Fruit fly (Drosophila melanogaster) whole organism, adult: ENCODE results near the gene Sf3b5.

Experiments
- CG11617 ChIP-seq: fragments of 200-800 bp; sonication (Bioruptor generic); optimal IDR thresholded peaks from 2 replicates; lab custom pipeline; 2017; ENCODE audit warnings: mild to moderate bottlenecking, missing biosample characterization, missing genetic modification reagents, missing genetic modification characterization
- CG12768 ChIP-seq: fragments of 200-800 bp; sonication (Bioruptor generic); optimal IDR thresholded peaks from 2 replicates; lab custom pipeline; 2017; ENCODE audit warnings: missing biosample characterization, missing genetic modification characterization, mild to moderate bottlenecking, moderate library complexity, missing genetic modification reagents
- CG14711 ChIP-seq: fragments of 200-800 bp; sonication (Bioruptor generic); optimal IDR thresholded peaks from 2 replicates; lab custom pipeline; 2018; ENCODE audit warnings: missing biosample characterization, mild to moderate bottlenecking, missing genetic modification characterization, moderate library complexity
- CG1620 ChIP-seq: fragments of 200-800 bp; sonication (Bioruptor generic); optimal IDR thresholded peaks from 2 replicates; lab custom pipeline; 2016; ENCODE audit warnings: missing biosample characterization, missing genetic modification characterization
- CG33017 ChIP-seq: fragments of 200-800 bp; sonication (Bioruptor generic); optimal IDR thresholded peaks from 2 replicates; lab custom pipeline; 2018; ENCODE audit warnings: missing biosample characterization, mild to moderate bottlenecking, missing genetic modification characterization, moderate library complexity
- CG5204 ChIP-seq: fragments of 200-800 bp; sonication (Bioruptor generic); optimal IDR thresholded peaks from 2 replicates; lab custom pipeline; 2016; ENCODE audit warnings: missing biosample characterization, missing genetic modification characterization
- CG7045 ChIP-seq: fragments of 200-800 bp; sonication (Bioruptor generic); optimal IDR thresholded peaks from 2 replicates; lab custom pipeline; 2017; ENCODE audit warnings: missing biosample characterization, mild to moderate bottlenecking, missing genetic modification characterization
- CG7101 ChIP-seq: fragments of 200-800 bp; sonication (Bioruptor generic); optimal IDR thresholded peaks from 2 replicates; lab custom pipeline; 2018; ENCODE audit warnings: missing biosample characterization, mild to moderate bottlenecking, missing genetic modification characterization, moderate library complexity
- Clk ChIP-seq: fragments of 200-800 bp; sonication (Bioruptor generic); optimal IDR thresholded peaks from 2 replicates; lab custom pipeline; 2017; ENCODE audit warnings: missing biosample characterization, missing genetic modification characterization
- Crg-1 ChIP-seq: fragments of 200-800 bp; sonication (Bioruptor generic); optimal IDR thresholded peaks from 2 replicates; lab custom pipeline; 2016; ENCODE audit warnings: missing biosample characterization, missing genetic modification characterization
- Hr96 ChIP-seq: fragments of 200-800 bp; sonication (Bioruptor generic); optimal IDR thresholded peaks from 2 replicates; lab custom pipeline; 2016; ENCODE audit warnings: missing biosample characterization, missing genetic modification characterization
- Mnt ChIP-seq: fragments of 200-800 bp; sonication (Bioruptor generic); optimal IDR thresholded peaks from 2 replicates; lab custom pipeline; 2016; ENCODE audit warnings: missing biosample characterization, mild to moderate bottlenecking, missing genetic modification characterization
- bab1 ChIP-seq: fragments of 200-800 bp; sonication (Bioruptor generic); optimal IDR thresholded peaks from 3 replicates; lab custom pipeline; 2019; ENCODE audit warnings: missing biosample characterization, mild to moderate bottlenecking, missing genetic modification characterization, moderate library complexity
- cic ChIP-seq: fragments of 200-800 bp; sonication (Bioruptor generic); optimal IDR thresholded peaks from 2 replicates; lab custom pipeline; 2017; ENCODE audit warnings: missing biosample characterization, mild to moderate bottlenecking, missing genetic modification characterization, moderate library complexity
- cnc ChIP-seq, 2 experiments: fragments of >200 bp; optimal IDR thresholded peaks; 2 replicates each; lab custom pipeline; 2017
- kay ChIP-seq: fragments of 200-800 bp; sonication (Bioruptor generic); peaks from one replicate; lab custom pipeline; 2016; ENCODE audit warnings: missing biosample characterization, missing genetic modification characterization, borderline replicate concordance
- ovo ChIP-seq: fragments of 200-800 bp; sonication (Bioruptor generic); optimal IDR thresholded peaks from 2 replicates; lab custom pipeline; 2016; ENCODE audit warnings: missing biosample characterization, missing genetic modification characterization
- pad ChIP-seq: fragments of 200-800 bp; sonication (Bioruptor generic); optimal IDR thresholded peaks from 3 replicates; lab custom pipeline; 2017; ENCODE audit warnings: missing biosample characterization, missing genetic modification characterization, mild to moderate bottlenecking, moderate library complexity, missing genetic modification reagents
- tj ChIP-seq: fragments of 200-800 bp; sonication (Bioruptor generic); optimal IDR thresholded peaks from 3 replicates; lab custom pipeline; 2017; ENCODE audit warnings: missing biosample characterization, mild to moderate bottlenecking, missing genetic modification characterization, moderate library complexity
- toe ChIP-seq: fragments of 200-800 bp; sonication (Bioruptor generic); optimal IDR thresholded peaks from 2 replicates; lab custom pipeline; 2016; ENCODE audit warnings: missing biosample characterization, missing genetic modification characterization

The Sf3b5 gene

dm6 chr3R:9033619-9034401, 18.7 kb upstream of the Sf3b5 start:
- TF ChIP-seq bab1 (GFP tag; lab: Kevin White, UChicago) (peak; percentile 87), cnc (optimal IDR thresholded peaks at IDR 0.05; lab: Kevin White, UChicago) (no peak), CG14711 (tag; lab: Kevin White, UChicago) (peak; percentile 73), kay (GFP tag; lab: Kevin White, UChicago) (peak; percentile 51), Mnt (GFP tag; lab: Kevin White, UChicago) (peak; percentile 26), CG7045 (GFP tag; lab: Kevin White, UChicago) (peak; percentile 59), CG1620 (GFP tag; lab: Kevin White, UChicago) (peak; percentile 12), CG7101 (tag; lab: Kevin White, UChicago) (peak; percentile 75), CG33017 (tag; lab: Kevin White, UChicago) (peak; percentile 72), Hr96 (peak; percentile 48), CG5204 (no peak), pad (GFP tag; lab: Kevin White, UChicago) (peak; percentile 62), toe (peak; percentile 25), ovo (GFP tag; lab: Kevin White, UChicago) (peak; percentile 64), Crg-1 (GFP tag; lab: Kevin White, UChicago) (peak; percentile 45), Clk (GFP tag; lab: Kevin White, UChicago) (no peak), CG11617 (GFP tag; lab: Kevin White, UChicago) (peak; percentile 86), tj (GFP tag; lab: Kevin White, UChicago) (peak; percentile 84), CG12768 (GFP tag; lab: Kevin White, UChicago) (peak; percentile 46), cic (peak; percentile 24)

- TF ChIP-seq CG14711 (tag; lab: Kevin White, UChicago) (peak; percentile 75), CG12768 (GFP tag; lab: Kevin White, UChicago) (no peak), CG11617 (GFP tag; lab: Kevin White, UChicago) (peak; percentile 37), Clk (GFP tag; lab: Kevin White, UChicago) (peak; percentile 33), bab1 (GFP tag; lab: Kevin White, UChicago) (peak; percentile 73), ovo (GFP tag; lab: Kevin White, UChicago) (no peak), Hr96 (peak; percentile 40), Mnt (GFP tag; lab: Kevin White, UChicago) (no peak), CG7045 (GFP tag; lab: Kevin White, UChicago) (peak; percentile 51), cnc (optimal IDR thresholded peaks at IDR 0.05; lab: Kevin White, UChicago) (no peak), cic (no peak), CG1620 (GFP tag; lab: Kevin White, UChicago) (no peak), CG33017 (tag; lab: Kevin White, UChicago) (peak; percentile 81), Crg-1 (GFP tag; lab: Kevin White, UChicago) (no peak), CG7101 (tag; lab: Kevin White, UChicago) (peak; percentile 73), CG5204 (no peak), tj (GFP tag; lab: Kevin White, UChicago) (peak; percentile 19), kay (GFP tag; lab: Kevin White, UChicago) (peak; percentile 96), toe (no peak), pad (GFP tag; lab: Kevin White, UChicago) (peak; percentile 40)
These were observed 16.8 kb upstream of the Sf3b5 start for dm6 chr3R:9031797-9032418.

dm6 chr3R:9030750-9031128, 15.6 kb upstream of the Sf3b5 start:
- TF ChIP-seq kay (GFP tag; lab: Kevin White, UChicago) (peak; percentile 98), ovo (GFP tag; lab: Kevin White, UChicago) (no peak)

DNA sequence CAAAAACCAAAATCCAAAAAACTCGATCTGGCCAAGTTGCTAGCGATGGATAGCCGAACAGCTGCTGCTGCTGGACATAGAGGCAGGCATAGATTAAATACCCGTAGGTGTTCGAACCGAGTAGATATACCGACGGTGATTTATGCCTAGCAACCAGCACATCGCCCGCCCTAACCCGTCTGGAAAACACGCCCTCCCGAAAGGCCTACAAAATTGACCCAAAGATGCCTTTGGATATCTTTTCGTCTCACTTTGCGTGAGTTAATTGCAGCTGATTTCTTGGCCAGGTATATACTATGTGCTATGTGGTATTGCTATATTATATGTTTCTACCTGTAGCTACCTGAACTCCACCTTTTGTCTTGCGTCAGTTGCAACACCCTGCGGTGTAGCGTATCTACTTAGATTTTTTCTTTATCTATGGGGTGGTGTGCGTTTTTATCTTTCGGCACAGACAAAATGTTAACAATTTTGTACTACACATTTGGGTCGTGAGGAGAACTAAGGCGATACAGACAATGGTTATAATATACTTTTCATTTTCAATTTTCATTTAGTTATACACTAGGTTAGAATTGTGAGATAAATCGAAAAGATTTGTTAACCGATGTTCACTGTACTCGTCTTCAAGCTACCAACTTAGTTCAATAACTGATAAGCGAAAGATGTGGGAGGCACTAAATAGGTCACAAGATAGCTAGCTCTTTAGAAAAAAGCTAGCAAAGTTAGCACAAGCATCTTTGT, 15.0 kb upstream of the Sf3b5 start:
- TF ChIP-seq CG14711 (tag; lab: Kevin White, UChicago) (no peak), CG12768 (GFP tag; lab: Kevin White, UChicago) (no peak), cic (no peak), ovo (GFP tag; lab: Kevin White, UChicago) (no peak), CG33017 (tag; lab: Kevin White, UChicago) (no peak), Clk (GFP tag; lab: Kevin White, UChicago) (no peak), pad (GFP tag; lab: Kevin White, UChicago) (no peak), toe (no peak), cnc (optimal IDR thresholded peaks at IDR 0.05; lab: Kevin White, UChicago) (no peak), Mnt (GFP tag; lab: Kevin White, UChicago) (no peak), bab1 (GFP tag; lab: Kevin White, UChicago) (no peak)

DNA sequence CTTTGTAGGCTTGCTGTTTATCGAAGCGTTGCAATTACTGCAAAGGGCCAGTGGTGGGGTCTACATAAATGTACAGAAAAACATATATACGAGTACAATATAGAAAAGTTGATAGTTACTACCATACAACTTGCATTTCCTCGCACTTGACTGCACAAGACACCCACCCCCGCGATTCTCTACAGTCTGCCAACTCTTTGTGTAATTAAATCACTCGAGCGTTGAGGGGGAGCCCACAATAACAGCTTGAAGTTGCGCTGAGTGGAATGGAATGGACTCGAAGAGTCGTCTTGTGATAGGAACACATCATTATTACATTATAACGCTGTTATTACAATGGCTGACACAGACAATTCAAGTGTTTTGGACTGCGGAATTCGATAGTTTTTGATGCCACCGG, 14.3 kb upstream of the Sf3b5 start:
- TF ChIP-seq CG14711 (tag; lab: Kevin White, UChicago) (no peak), tj (GFP tag; lab: Kevin White, UChicago) (no peak), kay (GFP tag; lab: Kevin White, UChicago) (no peak), CG5204 (no peak), cic (no peak), CG12768 (GFP tag; lab: Kevin White, UChicago) (no peak), CG1620 (GFP tag; lab: Kevin White, UChicago) (no peak), CG33017 (tag; lab: Kevin White, UChicago) (no peak), cnc (optimal IDR thresholded peaks at IDR 0.05; lab: Kevin White, UChicago) (no peak), ovo (GFP tag; lab: Kevin White, UChicago) (no peak), bab1 (GFP tag; lab: Kevin White, UChicago) (no peak), toe (no peak), CG11617 (GFP tag; lab: Kevin White, UChicago) (no peak)
